Fruit fly (Drosophila melanogaster) whole organism, adult: ENCODE results near the gene CG46383.

Experiments
- CG11617 ChIP-seq: fragments of 200-800 bp; sonication (Bioruptor generic); optimal IDR thresholded peaks from 2 replicates; lab custom pipeline; 2017; ENCODE audit warnings: mild to moderate bottlenecking, missing biosample characterization, missing genetic modification reagents, missing genetic modification characterization
- CG12768 ChIP-seq: fragments of 200-800 bp; sonication (Bioruptor generic); optimal IDR thresholded peaks from 2 replicates; lab custom pipeline; 2017; ENCODE audit warnings: missing biosample characterization, missing genetic modification characterization, mild to moderate bottlenecking, moderate library complexity, missing genetic modification reagents
- CG14711 ChIP-seq: fragments of 200-800 bp; sonication (Bioruptor generic); optimal IDR thresholded peaks from 2 replicates; lab custom pipeline; 2018; ENCODE audit warnings: missing biosample characterization, mild to moderate bottlenecking, missing genetic modification characterization, moderate library complexity
- CG1620 ChIP-seq: fragments of 200-800 bp; sonication (Bioruptor generic); optimal IDR thresholded peaks from 2 replicates; lab custom pipeline; 2016; ENCODE audit warnings: missing biosample characterization, missing genetic modification characterization
- CG33017 ChIP-seq: fragments of 200-800 bp; sonication (Bioruptor generic); optimal IDR thresholded peaks from 2 replicates; lab custom pipeline; 2018; ENCODE audit warnings: missing biosample characterization, mild to moderate bottlenecking, missing genetic modification characterization, moderate library complexity
- CG5204 ChIP-seq: fragments of 200-800 bp; sonication (Bioruptor generic); optimal IDR thresholded peaks from 2 replicates; lab custom pipeline; 2016; ENCODE audit warnings: missing biosample characterization, missing genetic modification characterization
- CG7045 ChIP-seq: fragments of 200-800 bp; sonication (Bioruptor generic); optimal IDR thresholded peaks from 2 replicates; lab custom pipeline; 2017; ENCODE audit warnings: missing biosample characterization, mild to moderate bottlenecking, missing genetic modification characterization
- CG7101 ChIP-seq: fragments of 200-800 bp; sonication (Bioruptor generic); optimal IDR thresholded peaks from 2 replicates; lab custom pipeline; 2018; ENCODE audit warnings: missing biosample characterization, mild to moderate bottlenecking, missing genetic modification characterization, moderate library complexity
- Clk ChIP-seq: fragments of 200-800 bp; sonication (Bioruptor generic); optimal IDR thresholded peaks from 2 replicates; lab custom pipeline; 2017; ENCODE audit warnings: missing biosample characterization, missing genetic modification characterization
- Crg-1 ChIP-seq: fragments of 200-800 bp; sonication (Bioruptor generic); optimal IDR thresholded peaks from 2 replicates; lab custom pipeline; 2016; ENCODE audit warnings: missing biosample characterization, missing genetic modification characterization
- Hr96 ChIP-seq: fragments of 200-800 bp; sonication (Bioruptor generic); optimal IDR thresholded peaks from 2 replicates; lab custom pipeline; 2016; ENCODE audit warnings: missing biosample characterization, missing genetic modification characterization
- Mnt ChIP-seq: fragments of 200-800 bp; sonication (Bioruptor generic); optimal IDR thresholded peaks from 2 replicates; lab custom pipeline; 2016; ENCODE audit warnings: missing biosample characterization, mild to moderate bottlenecking, missing genetic modification characterization
- bab1 ChIP-seq: fragments of 200-800 bp; sonication (Bioruptor generic); optimal IDR thresholded peaks from 3 replicates; lab custom pipeline; 2019; ENCODE audit warnings: missing biosample characterization, mild to moderate bottlenecking, missing genetic modification characterization, moderate library complexity
- cic ChIP-seq: fragments of 200-800 bp; sonication (Bioruptor generic); optimal IDR thresholded peaks from 2 replicates; lab custom pipeline; 2017; ENCODE audit warnings: missing biosample characterization, mild to moderate bottlenecking, missing genetic modification characterization, moderate library complexity
- cnc ChIP-seq, 2 experiments: fragments of >200 bp; optimal IDR thresholded peaks; 2 replicates each; lab custom pipeline; 2017
- kay ChIP-seq: fragments of 200-800 bp; sonication (Bioruptor generic); peaks from one replicate; lab custom pipeline; 2016; ENCODE audit warnings: missing biosample characterization, missing genetic modification characterization, borderline replicate concordance
- ovo ChIP-seq: fragments of 200-800 bp; sonication (Bioruptor generic); optimal IDR thresholded peaks from 2 replicates; lab custom pipeline; 2016; ENCODE audit warnings: missing biosample characterization, missing genetic modification characterization
- pad ChIP-seq: fragments of 200-800 bp; sonication (Bioruptor generic); optimal IDR thresholded peaks from 3 replicates; lab custom pipeline; 2017; ENCODE audit warnings: missing biosample characterization, missing genetic modification characterization, mild to moderate bottlenecking, moderate library complexity, missing genetic modification reagents
- tj ChIP-seq: fragments of 200-800 bp; sonication (Bioruptor generic); optimal IDR thresholded peaks from 3 replicates; lab custom pipeline; 2017; ENCODE audit warnings: missing biosample characterization, mild to moderate bottlenecking, missing genetic modification characterization, moderate library complexity
- toe ChIP-seq: fragments of 200-800 bp; sonication (Bioruptor generic); optimal IDR thresholded peaks from 2 replicates; lab custom pipeline; 2016; ENCODE audit warnings: missing biosample characterization, missing genetic modification characterization

The CG46383 gene

dm6 chr3R:15935538-15935937, 15.2 kb downstream of the CG46383 start:
- TF ChIP-seq tj (GFP tag; lab: Kevin White, UChicago) (no peak), Hr96 (no peak), cnc (optimal IDR thresholded peaks at IDR 0.05; lab: Kevin White, UChicago) (no peak), Mnt (GFP tag; lab: Kevin White, UChicago) (no peak), CG12768 (no peak), bab1 (GFP tag; lab: Kevin White, UChicago) (no peak), ovo (no peak), toe (GFP tag; lab: Kevin White, UChicago) (no peak), CG7045 (GFP tag; lab: Kevin White, UChicago) (no peak), pad (GFP tag; lab: Kevin White, UChicago) (no peak), CG33017 (tag; lab: Kevin White, UChicago) (no peak), Crg-1 (GFP tag; lab: Kevin White, UChicago) (no peak), CG5204 (no peak), cic (GFP tag; lab: Kevin White, UChicago) (no peak), CG7101 (tag; lab: Kevin White, UChicago) (no peak), Clk (GFP tag; lab: Kevin White, UChicago) (no peak), CG1620 (GFP tag; lab: Kevin White, UChicago) (no peak)

- TF ChIP-seq tj (GFP tag; lab: Kevin White, UChicago) = peak; percentile 15
- TF ChIP-seq CG12768 = peak; percentile 25
- TF ChIP-seq CG7045 (GFP tag; lab: Kevin White, UChicago) = no peak
- peak; percentile 15 for TF ChIP-seq CG1620 (GFP tag; lab: Kevin White, UChicago)
- TF ChIP-seq bab1 (GFP tag; lab: Kevin White, UChicago) = peak; percentile 74
- peak; percentile 47 for TF ChIP-seq cic (GFP tag; lab: Kevin White, UChicago)
- no peak for TF ChIP-seq Crg-1 (GFP tag; lab: Kevin White, UChicago)
- TF ChIP-seq CG5204 = no peak
- TF ChIP-seq CG33017 (tag; lab: Kevin White, UChicago) = no peak
- TF ChIP-seq Mnt (GFP tag; lab: Kevin White, UChicago) = peak; percentile 44
- TF ChIP-seq Clk (GFP tag; lab: Kevin White, UChicago) = no peak
Observed at dm6 chr3R:15934952-15935351, 15.8 kb downstream of the CG46383 start, which contains the start of gene Sap47. Sap47 (plus strand) TSS chr3R:15935100.

dm6 chr3R:15933609-15934232, 17.0 kb downstream of the CG46383 start, which contains the start of the genes CG5478 and blp:
CG5478 (minus strand) TSS chr3R:15933734.
blp (plus strand) TSS chr3R:15933847.
- no peak for TF ChIP-seq CG1620 (GFP tag; lab: Kevin White, UChicago)
- no peak for TF ChIP-seq CG11617 (GFP tag; lab: Kevin White, UChicago)
- TF ChIP-seq CG14711 (tag; lab: Kevin White, UChicago) = no peak
- TF ChIP-seq ovo = no peak
- no peak for TF ChIP-seq Clk (GFP tag; lab: Kevin White, UChicago)
- TF ChIP-seq Mnt (GFP tag; lab: Kevin White, UChicago) = peak; percentile 28
- TF ChIP-seq CG12768 = no peak
- no peak for TF ChIP-seq kay
- TF ChIP-seq cnc (optimal IDR thresholded peaks at IDR 0.05; lab: Kevin White, UChicago) = no peak
- no peak for TF ChIP-seq cic (GFP tag; lab: Kevin White, UChicago)
- TF ChIP-seq toe (GFP tag; lab: Kevin White, UChicago) = no peak
- TF ChIP-seq Crg-1 (GFP tag; lab: Kevin White, UChicago) = no peak
- TF ChIP-seq pad (GFP tag; lab: Kevin White, UChicago) = no peak
- no peak for TF ChIP-seq tj (GFP tag; lab: Kevin White, UChicago)
- no peak for TF ChIP-seq CG7101 (tag; lab: Kevin White, UChicago)
- TF ChIP-seq bab1 (GFP tag; lab: Kevin White, UChicago) = peak; percentile 37

- TF ChIP-seq CG7045 (GFP tag; lab: Kevin White, UChicago) (no peak), pad (GFP tag; lab: Kevin White, UChicago) (no peak), CG12768 (no peak), CG5204 (no peak), CG14711 (tag; lab: Kevin White, UChicago) (no peak), bab1 (GFP tag; lab: Kevin White, UChicago) (no peak), tj (GFP tag; lab: Kevin White, UChicago) (no peak), CG1620 (GFP tag; lab: Kevin White, UChicago) (no peak), Hr96 (no peak), Crg-1 (GFP tag; lab: Kevin White, UChicago) (no peak), CG7101 (tag; lab: Kevin White, UChicago) (no peak), Clk (GFP tag; lab: Kevin White, UChicago) (no peak), CG33017 (tag; lab: Kevin White, UChicago) (no peak)
Observed at dm6 chr3R:15930050-15930449, 20.7 kb downstream of the CG46383 start.

DNA sequence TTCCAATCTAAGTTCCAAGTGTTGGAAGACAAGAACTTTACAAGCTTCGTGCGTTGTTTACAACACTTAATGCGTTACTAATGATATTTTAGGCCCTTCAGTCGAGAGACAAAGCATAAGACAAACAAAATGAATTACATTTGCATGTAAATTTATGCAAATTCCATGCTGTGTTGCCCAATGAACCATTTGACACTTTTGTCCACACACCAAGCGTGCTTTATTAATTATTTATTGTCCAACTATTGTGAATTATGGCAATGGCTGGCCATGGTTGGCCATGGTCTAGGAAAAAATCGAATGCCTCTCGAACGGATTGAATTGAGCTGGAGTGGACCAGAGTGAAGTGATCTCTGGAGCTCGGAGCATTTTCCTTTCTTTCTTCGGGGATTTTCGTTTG, 22.6 kb downstream of the CG46383 start:
- TF ChIP-seq CG7045 (GFP tag; lab: Kevin White, UChicago) (no peak), kay (no peak), CG33017 (tag; lab: Kevin White, UChicago) (no peak), CG11617 (GFP tag; lab: Kevin White, UChicago) (no peak), tj (GFP tag; lab: Kevin White, UChicago) (no peak), CG7101 (tag; lab: Kevin White, UChicago) (no peak), Hr96 (no peak), pad (GFP tag; lab: Kevin White, UChicago) (no peak), CG14711 (tag; lab: Kevin White, UChicago) (no peak), ovo (no peak), CG1620 (GFP tag; lab: Kevin White, UChicago) (no peak)

dm6 chr3R:15927172-15927571, 23.6 kb downstream of the CG46383 start:
- TF ChIP-seq CG7045 (GFP tag; lab: Kevin White, UChicago) (no peak), Mnt (GFP tag; lab: Kevin White, UChicago) (no peak), CG12768 (no peak), tj (GFP tag; lab: Kevin White, UChicago) (no peak), CG11617 (GFP tag; lab: Kevin White, UChicago) (no peak), bab1 (GFP tag; lab: Kevin White, UChicago) (no peak), ovo (no peak), CG33017 (tag; lab: Kevin White, UChicago) (no peak)
